Worm (Caenorhabditis elegans) whole organism, mixed stage, embryonic: Measurements from ENCODE around the gene clec-36.

Experiments
- M03D4.4 ChIP-seq: sonication (generic microtip); optimal IDR thresholded peaks from 2 replicates; lab custom pipeline; 2017; ENCODE audit warnings: mild to moderate bottlenecking, missing genetic modification characterization, missing compliant biosample characterization
- bed-3 ChIP-seq: fragments of 200-800 bp; sonication (Bioruptor generic); optimal IDR thresholded peaks from 3 replicates; lab custom pipeline; 2018; ENCODE audit warnings: mild to moderate bottlenecking, missing genetic modification characterization, moderate library complexity, missing compliant biosample characterization
- blmp-1 ChIP-seq: fragments of 150-350 bp; optimal IDR thresholded peaks from 2 replicates; lab custom pipeline; 2014; ENCODE audit warnings: missing biosample characterization, missing genetic modification characterization
- ceh-39 ChIP-seq: fragments of 150-350 bp; optimal IDR thresholded peaks from 2 replicates; lab custom pipeline; 2014; ENCODE audit warnings: missing biosample characterization, missing genetic modification characterization
- ceh-83 ChIP-seq: fragments of 200-800 bp; sonication (Bioruptor generic); optimal IDR thresholded peaks from 2 replicates; lab custom pipeline; 2018; ENCODE audit warnings: mild to moderate bottlenecking, missing genetic modification characterization, missing compliant biosample characterization
- cnd-1 ChIP-seq: fragments of 200-800 bp; sonication (Bioruptor generic); optimal IDR thresholded peaks from 2 replicates; lab custom pipeline; 2018; ENCODE audit warnings: mild to moderate bottlenecking, missing genetic modification characterization, missing compliant biosample characterization
- elt-1 ChIP-seq: sonication (generic microtip); optimal IDR thresholded peaks from 2 replicates; lab custom pipeline; 2017; ENCODE audit warnings: missing genetic modification characterization, mild to moderate bottlenecking, missing compliant biosample characterization, antibody characterized with exemption, moderate library complexity, borderline replicate concordance; ENCODE audit not compliant: insufficient read depth
- ham-2 ChIP-seq: fragments of 200-800 bp; sonication (Bioruptor generic); optimal IDR thresholded peaks from 2 replicates; lab custom pipeline; 2018; ENCODE audit warnings: mild to moderate bottlenecking, missing genetic modification characterization, missing compliant biosample characterization
- hlh-1 ChIP-seq: fragments of 150-350 bp; optimal IDR thresholded peaks from 2 replicates; lab custom pipeline; 2014; ENCODE audit warnings: missing biosample characterization, missing genetic modification reagents, missing genetic modification characterization
- lsy-2 ChIP-seq: fragments of 150-350 bp; optimal IDR thresholded peaks from 2 replicates; lab custom pipeline; 2014; ENCODE audit warnings: missing biosample characterization, missing genetic modification characterization
- mab-5 ChIP-seq: fragments of 150-350 bp; optimal IDR thresholded peaks from 2 replicates; lab custom pipeline; 2014; ENCODE audit warnings: missing biosample characterization, missing genetic modification characterization
- mep-1 ChIP-seq: fragments of 150-350 bp; optimal IDR thresholded peaks from 2 replicates; lab custom pipeline; 2017; ENCODE audit warnings: missing biosample characterization, missing genetic modification reagents, missing genetic modification characterization, inconsistent platforms
- nhr-12 ChIP-seq: fragments of 150-350 bp; optimal IDR thresholded peaks from 2 replicates; lab custom pipeline; 2014; ENCODE audit warnings: missing biosample characterization, missing genetic modification characterization
- nhr-2 ChIP-seq: fragments of 150-350 bp; optimal IDR thresholded peaks from 2 replicates; lab custom pipeline; 2014; ENCODE audit warnings: missing biosample characterization, missing genetic modification characterization
- nhr-237 ChIP-seq: fragments of 150-350 bp; optimal IDR thresholded peaks from 2 replicates; lab custom pipeline; 2014; ENCODE audit warnings: missing biosample characterization, missing genetic modification characterization
- nhr-28 ChIP-seq: fragments of 150-350 bp; optimal IDR thresholded peaks from 2 replicates; lab custom pipeline; 2014; ENCODE audit warnings: missing biosample characterization, missing genetic modification characterization
- nhr-76 ChIP-seq: sonication (generic microtip); optimal IDR thresholded peaks from 2 replicates; lab custom pipeline; 2017; ENCODE audit warnings: missing biosample characterization, missing genetic modification characterization
- pha-4 ChIP-seq: fragments of 150-350 bp; optimal IDR thresholded peaks from 2 replicates; lab custom pipeline; 2018; ENCODE audit warnings: missing biosample characterization, missing genetic modification reagents, missing genetic modification characterization
- sem-2 ChIP-seq: fragments of 200-800 bp; sonication (Bioruptor generic); optimal IDR thresholded peaks from 2 replicates; lab custom pipeline; 2018; ENCODE audit warnings: mild to moderate bottlenecking, missing genetic modification characterization, missing compliant biosample characterization
- snpc-4 ChIP-seq: fragments of 150-350 bp; optimal IDR thresholded peaks from 2 replicates; lab custom pipeline; 2014; ENCODE audit warnings: missing biosample characterization, missing genetic modification characterization
- sptf-1 ChIP-seq: sonication (generic microtip); optimal IDR thresholded peaks from 2 replicates; lab custom pipeline; 2017; ENCODE audit warnings: mild to moderate bottlenecking, missing genetic modification characterization, moderate library complexity, missing compliant biosample characterization
- unc-120 ChIP-seq: sonication (generic microtip); optimal IDR thresholded peaks from 2 replicates; lab custom pipeline; 2017; ENCODE audit warnings: missing genetic modification characterization, missing compliant biosample characterization; ENCODE audit not compliant: poor library complexity, severe bottlenecking
- unc-39 ChIP-seq: fragments of 150-350 bp; optimal IDR thresholded peaks from 2 replicates; lab custom pipeline; 2014; ENCODE audit warnings: missing biosample characterization, missing genetic modification characterization
- unc-62 ChIP-seq: fragments of 150-350 bp; optimal IDR thresholded peaks from 2 replicates; lab custom pipeline; 2014; ENCODE audit warnings: missing biosample characterization, missing genetic modification reagents, missing genetic modification characterization
- zip-8 ChIP-seq: fragments of 150-350 bp; optimal IDR thresholded peaks from 2 replicates; lab custom pipeline; 2014; ENCODE audit warnings: missing biosample characterization, missing genetic modification characterization

The clec-36 gene

DNA sequence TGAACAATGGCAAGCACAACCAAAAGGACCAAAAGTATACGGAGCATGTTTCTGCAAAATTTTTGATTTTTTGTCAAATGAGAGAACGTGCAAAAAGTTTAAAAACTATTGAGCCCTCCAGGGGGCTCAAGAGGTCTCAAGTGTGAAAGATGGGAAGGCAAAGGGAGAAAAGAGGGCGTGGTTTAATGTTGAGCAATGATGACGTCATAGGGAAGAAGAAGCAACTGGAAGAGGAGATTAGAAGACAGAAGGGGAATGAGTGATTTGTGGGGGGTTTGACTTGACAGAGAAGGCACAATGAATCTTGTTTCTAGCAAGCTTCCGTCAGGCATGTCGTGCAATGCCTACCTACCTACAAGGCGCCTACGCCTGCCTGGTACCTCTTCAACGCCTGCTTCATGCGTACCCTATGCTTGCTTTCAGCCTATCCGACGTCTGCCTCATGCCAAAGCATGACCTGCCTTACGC, 27.1 kb downstream of the clec-36 start, which contains the start of gene T20B3.14:
Gene T20B3.14, minus strand, starts transcription at position 51 of the 468 bp plus-strand sequence.
- TF ChIP-seq nhr-76 (tag; lab: Kevin White, UChicago) (no peak), snpc-4 (no peak), unc-39 (tag; lab: Kevin White, UChicago) (no peak), ham-2 (no peak), mab-5 (tag; lab: Kevin White, UChicago) (no peak), nhr-12 (tag; lab: Kevin White, UChicago) (no peak), zip-8 (peak; percentile 83), blmp-1 (tag; lab: Kevin White, UChicago) (no peak)

DNA sequence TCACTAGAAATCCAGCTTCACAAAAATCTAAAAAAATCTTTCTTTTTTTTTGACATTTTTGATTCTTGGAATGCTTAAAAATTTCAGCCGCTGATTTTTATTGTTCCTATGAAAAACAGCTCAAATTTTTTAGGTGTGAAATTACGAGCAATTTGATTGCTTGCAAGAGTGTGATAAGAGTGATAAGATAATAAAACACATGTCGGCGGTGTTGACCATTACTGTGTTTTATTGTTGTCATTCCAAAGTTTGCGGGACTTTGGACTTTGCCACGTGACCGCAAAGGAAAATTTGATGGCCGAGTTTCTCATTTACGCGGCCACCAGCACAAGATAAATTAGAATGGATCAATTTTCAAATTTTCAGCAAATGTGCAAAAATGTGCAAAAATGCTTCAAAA, 31.7 kb downstream of the clec-36 start:
- TF ChIP-seq unc-62: no peak
- TF ChIP-seq mep-1 (tag; lab: Kevin White, UChicago): no peak
- no peak for TF ChIP-seq pha-4 (tag; lab: Kevin White, UChicago)
- no peak for TF ChIP-seq unc-39 (tag; lab: Kevin White, UChicago)
- TF ChIP-seq M03D4.4: no peak
- TF ChIP-seq mab-5 (tag; lab: Kevin White, UChicago): no peak
- no peak for TF ChIP-seq ham-2
- no peak for TF ChIP-seq cnd-1 (tag; lab: Kevin White, UChicago)
- TF ChIP-seq bed-3 (GFP tag; lab: Kevin White, UChicago): no peak
- no peak for TF ChIP-seq nhr-12 (tag; lab: Kevin White, UChicago)
- no peak for TF ChIP-seq sptf-1 (tag; lab: Kevin White, UChicago)

DNA sequence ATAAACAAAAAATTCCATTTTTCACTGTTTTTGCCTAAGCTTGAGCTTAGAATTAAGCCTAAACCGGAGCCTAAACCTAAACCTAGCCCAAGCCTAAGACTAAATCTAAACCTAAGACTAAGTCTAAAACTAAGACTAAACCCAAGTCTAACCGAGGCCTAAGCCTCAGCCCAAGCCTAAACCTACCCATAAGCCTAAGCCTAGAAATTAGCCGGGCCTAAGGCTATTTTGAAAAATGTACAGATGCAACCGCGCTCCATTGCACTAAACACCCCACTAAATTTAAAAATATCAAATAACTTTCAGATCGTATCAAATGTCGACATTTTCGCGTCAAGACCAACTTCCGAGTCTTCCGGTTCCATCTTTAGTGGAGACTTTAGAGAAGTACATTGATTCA, 33.1 kb downstream of the clec-36 start, which contains the start of gene T20B3.1:
Gene T20B3.1, plus strand, starts transcription at position 301 of the 400 bp plus-strand sequence.
- TF ChIP-seq bed-3 (GFP tag; lab: Kevin White, UChicago) (no peak), unc-120 (tag; lab: Kevin White, UChicago) (no peak), unc-62 (no peak), nhr-76 (tag; lab: Kevin White, UChicago) (no peak), hlh-1 (tag; lab: Kevin White, UChicago) (no peak), pha-4 (tag; lab: Kevin White, UChicago) (no peak)

DNA sequence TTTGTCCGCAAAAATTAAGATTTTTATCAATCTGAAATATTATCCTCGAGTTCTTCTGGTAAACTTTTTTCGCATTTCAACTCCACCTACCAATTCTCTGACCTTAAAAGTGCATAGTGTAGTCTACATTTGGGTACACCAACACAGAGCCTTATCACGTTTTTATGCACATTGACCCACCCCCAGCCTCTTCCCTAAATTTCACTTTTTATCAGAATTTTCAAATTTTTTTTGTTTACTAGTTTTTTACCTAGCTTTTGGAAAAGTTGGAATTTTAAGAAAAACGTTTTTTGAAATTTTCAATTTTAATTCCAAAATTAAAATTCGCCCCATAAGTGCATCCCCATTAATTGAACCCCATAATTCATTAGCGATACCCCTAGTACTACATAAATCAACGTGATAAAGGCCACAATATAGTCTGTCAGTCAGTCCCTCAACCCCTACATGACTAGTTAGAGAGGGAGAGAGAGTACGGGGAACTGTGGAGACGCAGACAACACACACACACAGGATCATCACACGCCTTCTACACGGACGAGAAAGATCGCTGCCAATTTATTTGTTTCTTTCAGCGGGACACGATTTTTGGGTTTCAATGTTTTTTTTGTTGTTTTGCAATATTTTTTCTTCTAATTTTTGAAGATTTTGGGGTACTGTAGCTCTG, 33.7 kb downstream of the clec-36 start:
- no peak for TF ChIP-seq nhr-12 (tag; lab: Kevin White, UChicago)
- no peak for TF ChIP-seq unc-120 (tag; lab: Kevin White, UChicago)
- TF ChIP-seq unc-62: peak; percentile 16

DNA sequence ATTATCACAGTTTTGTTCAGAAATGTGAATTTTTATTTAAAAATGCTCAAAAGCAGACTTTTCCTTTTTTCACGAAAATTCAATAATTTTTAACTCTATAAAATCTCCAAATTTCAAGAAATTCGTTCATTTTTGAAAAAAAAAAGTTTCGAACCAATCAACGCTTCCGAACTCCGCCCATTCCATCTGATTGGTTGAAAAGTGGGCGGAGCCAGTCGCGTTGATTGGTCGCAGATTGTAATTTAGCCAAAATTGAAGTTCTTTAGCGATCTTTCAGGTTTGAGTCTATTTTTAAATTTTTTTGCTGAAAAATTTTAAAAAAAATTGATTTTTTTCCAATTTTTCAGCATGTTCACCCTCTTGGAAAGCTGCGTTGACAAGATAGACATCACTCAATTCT, 36.0 kb downstream of the clec-36 start:
- no peak for TF ChIP-seq mab-5 (tag; lab: Kevin White, UChicago)
- no peak for TF ChIP-seq nhr-76 (tag; lab: Kevin White, UChicago)
- no peak for TF ChIP-seq M03D4.4
- TF ChIP-seq sem-2 (GFP tag; lab: Kevin White, UChicago): no peak

DNA sequence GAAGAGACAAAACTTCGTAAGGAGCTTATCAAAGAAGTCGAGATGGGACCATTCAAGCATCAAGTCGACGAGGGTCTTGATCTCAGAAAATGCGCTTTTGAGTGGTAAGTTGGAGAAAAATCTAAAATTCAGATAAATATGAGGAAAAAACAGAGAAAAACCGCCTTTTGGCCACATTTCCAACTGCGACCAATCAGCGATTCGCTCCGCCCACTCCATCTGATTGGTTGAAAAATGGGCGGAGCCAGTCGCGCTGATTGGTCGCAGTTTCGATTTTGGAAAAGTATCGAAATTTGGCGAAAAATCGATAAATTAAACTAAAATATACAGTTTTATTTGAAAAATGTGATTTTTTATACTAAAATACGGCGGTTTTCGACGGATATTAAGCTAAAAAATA, 36.6 kb downstream of the clec-36 start:
- TF ChIP-seq elt-1 (tag; lab: Kevin White, UChicago): no peak
- no peak for TF ChIP-seq nhr-2
- no peak for TF ChIP-seq ceh-83 (GFP tag; lab: Kevin White, UChicago)
- no peak for TF ChIP-seq mab-5 (tag; lab: Kevin White, UChicago)
- TF ChIP-seq hlh-1 (tag; lab: Kevin White, UChicago): no peak
- TF ChIP-seq ceh-39 (tag; lab: Kevin White, UChicago): no peak
- no peak for TF ChIP-seq nhr-237 (tag; lab: Kevin White, UChicago)
- TF ChIP-seq cnd-1 (tag; lab: Kevin White, UChicago): no peak
- TF ChIP-seq nhr-28 (tag; lab: Kevin White, UChicago): no peak
- TF ChIP-seq unc-62: no peak
- TF ChIP-seq lsy-2 (tag; lab: Kevin White, UChicago): no peak
- TF ChIP-seq nhr-76 (tag; lab: Kevin White, UChicago): no peak
- TF ChIP-seq ham-2: no peak
- TF ChIP-seq nhr-12 (tag; lab: Kevin White, UChicago): no peak
- TF ChIP-seq pha-4 (tag; lab: Kevin White, UChicago): no peak

DNA sequence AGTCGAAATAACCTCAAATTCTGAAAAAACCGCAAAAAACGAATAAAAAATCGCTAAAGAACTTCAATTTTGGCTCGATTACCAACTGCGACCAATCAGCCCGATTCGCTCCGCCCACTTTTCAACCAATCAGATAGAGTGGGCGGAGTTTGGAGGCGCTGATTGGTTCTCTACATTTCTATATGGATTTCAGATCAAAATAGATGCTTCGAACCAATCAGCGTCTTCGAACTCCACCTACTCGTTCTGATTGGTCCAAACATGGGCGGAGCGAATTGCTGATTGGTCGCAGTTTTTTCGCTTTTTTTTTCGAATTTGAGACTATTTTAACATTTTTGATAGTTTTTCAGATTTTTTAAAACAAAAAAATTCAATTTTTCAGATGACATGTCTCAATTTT, 40.2 kb downstream of the clec-36 start:
- TF ChIP-seq mep-1 (tag; lab: Kevin White, UChicago): no peak
